Fruit fly (Drosophila melanogaster): ENCODE measurements around the gene CG11151.

CG11151 gene

dm6 chrX:13783958-13784907, 44.7 kb downstream of the CG11151 start (continued):
- TF ChIP-seq CG17359 (tag; optimal IDR thresholded peaks at IDR 0.05), result peak; percentile 78
- no peak for TF ChIP-seq CG10147 (GFP tag; optimal IDR thresholded peaks at IDR 0.05)
- TF ChIP-seq CG2199 (GFP tag; IDR thresholded peaks at IDR 0.05), result no peak
- no peak for TF ChIP-seq ab (GFP tag; optimal IDR thresholded peaks at IDR 0.05)
- no peak for TF ChIP-seq CG2129 (GFP tag; IDR thresholded peaks at IDR 0.05; ENCODE audit: partially characterized antibody)
- no peak for TF ChIP-seq CG1602 (GFP tag; optimal IDR thresholded peaks at IDR 0.05)
- no peak for TF ChIP-seq CG7987 (GFP tag; optimal IDR thresholded peaks at IDR 0.05)
- peak; percentile 75 for TF ChIP-seq CG17385 (GFP tag; optimal IDR thresholded peaks at IDR 0.05)
- TF ChIP-seq slp2 (GFP tag; optimal IDR thresholded peaks at IDR 0.05), result no peak
- TF ChIP-seq Mad (GFP tag; optimal IDR thresholded peaks at IDR 0.05), result no peak
- no peak for TF ChIP-seq CG3407 (GFP tag; optimal IDR thresholded peaks at IDR 0.05)
- TF ChIP-seq NK7.1 (GFP tag; optimal IDR thresholded peaks at IDR 0.05), result no peak
- TF ChIP-seq eyg (GFP tag; optimal IDR thresholded peaks at IDR 0.05), result no peak
- TF ChIP-seq YL-1 (GFP tag; optimal IDR thresholded peaks at IDR 0.05), result no peak
- TF ChIP-seq Med (GFP tag), result peak; percentile 77
- no peak for TF ChIP-seq hb (GFP tag; IDR thresholded peaks at IDR 0.05; ENCODE audit: partially characterized antibody)
- TF ChIP-seq CG13894 (tag; optimal IDR thresholded peaks at IDR 0.05), result no peak
- no peak for TF ChIP-seq Jarid2 (GFP tag; optimal IDR thresholded peaks at IDR 0.05)
- no peak for TF ChIP-seq Dref (GFP tag; IDR thresholded peaks at IDR 0.05)
- no peak for TF ChIP-seq caup (GFP tag; optimal IDR thresholded peaks at IDR 0.05; ENCODE audit: severe bottlenecking)
- TF ChIP-seq lmd (GFP tag; IDR thresholded peaks at IDR 0.05), result peak; percentile 52; the same call in 1 of the 2 replicates
- peak; percentile 48 for TF ChIP-seq fd96Cb (tag; optimal IDR thresholded peaks at IDR 0.05)
- peak; percentile 7 for TF ChIP-seq Max (GFP tag; optimal IDR thresholded peaks at IDR 0.05)
- no peak for TF ChIP-seq CG1233 (GFP tag; optimal IDR thresholded peaks at IDR 0.05)
- TF ChIP-seq Lhr (GFP tag; optimal IDR thresholded peaks at IDR 0.05), result peak; percentile 21
- peak; percentile 73 for TF ChIP-seq CG31441 (GFP tag; IDR thresholded peaks at IDR 0.05)
- no peak for TF ChIP-seq da (GFP tag; optimal IDR thresholded peaks at IDR 0.05)
- TF ChIP-seq Nf-YA (GFP tag; IDR thresholded peaks at IDR 0.05), result no peak
- TF ChIP-seq Hey (tag; optimal IDR thresholded peaks at IDR 0.05), result no peak
- TF ChIP-seq CG6272 (GFP tag; IDR thresholded peaks at IDR 0.05), result no peak
- TF ChIP-seq Hr78 (GFP tag; optimal IDR thresholded peaks at IDR 0.05), result peak in 1 of 2 experiments; percentile 68
- peak; percentile 35; the same call in 1 of the 2 replicates for TF ChIP-seq CG3847 (GFP tag; IDR thresholded peaks at IDR 0.05)
- TF ChIP-seq ci (GFP tag; IDR thresholded peaks at IDR 0.05), result peak; percentile 36; the same call in 1 of the 3 replicates
- 0 out of 2 replicates have a peak, but pooled peaks have one; percentile 28 for TF ChIP-seq seq (GFP tag; IDR thresholded peaks at IDR 0.05)
- no peak for TF ChIP-seq Bdp1 (GFP tag; optimal IDR thresholded peaks at IDR 0.05)
- no peak for TF ChIP-seq CG4854 (GFP tag; optimal IDR thresholded peaks at IDR 0.05)
- peak; percentile 11 for TF ChIP-seq HLH54F (GFP tag; optimal IDR thresholded peaks at IDR 0.05)
- no peak for TF ChIP-seq gt (GFP tag; IDR thresholded peaks at IDR 0.05)
- TF ChIP-seq CG14441 (GFP tag; IDR thresholded peaks at IDR 0.05), result 0 out of 2 replicates have a peak, but pooled peaks have one; percentile 28
- peak; percentile 67 for TF ChIP-seq dysf (GFP tag; IDR thresholded peaks at IDR 0.05)
- no peak for TF ChIP-seq Elba2 (GFP tag; optimal IDR thresholded peaks at IDR 0.05)
- TF ChIP-seq sc (optimal IDR thresholded peaks at IDR 0.05), result no peak
- peak; percentile 62 for TF ChIP-seq sc (GFP tag; optimal IDR thresholded peaks at IDR 0.05)
- TF ChIP-seq pnt (GFP tag; optimal IDR thresholded peaks at IDR 0.05), result peak; percentile 14
- TF ChIP-seq C15 (GFP tag; IDR thresholded peaks at IDR 0.05), result no peak
- TF ChIP-seq dati (GFP tag; IDR thresholded peaks at IDR 0.05), result no peak
- TF ChIP-seq ranshi (GFP tag; IDR thresholded peaks at IDR 0.05), result no peak
- peak; percentile 31; the same call in 1 of the 3 replicates for TF ChIP-seq Aef1 (GFP tag; IDR thresholded peaks at IDR 0.05)
- TF ChIP-seq NC2α (GFP tag; optimal IDR thresholded peaks at IDR 0.05), result no peak
